Fruit fly (Drosophila melanogaster) whole organism, larva: ENCODE measurements around the gene CG9288.

Experiments used
- noc ChIP-seq: fragments of 200-800 bp; sonication (Bioruptor generic); optimal IDR thresholded peaks from 3 replicates; lab custom pipeline; 2019; ENCODE audit warnings: missing biosample characterization, mild to moderate bottlenecking, missing genetic modification characterization, moderate library complexity

The CG9288 gene

dm6 chr3R:13803185-13803887, 23.9 kb downstream of the CG9288 start:
- no peak for TF ChIP-seq noc (tag; lab: Kevin White, UChicago)

dm6 chr3R:13803892-13804710, 24.7 kb downstream of the CG9288 start:
- no peak for TF ChIP-seq noc (tag; lab: Kevin White, UChicago)

- TF ChIP-seq noc (tag; lab: Kevin White, UChicago) = no peak
Measured at dm6 chr3R:13804971-13805603, 25.7 kb downstream of the CG9288 start.

- no peak for TF ChIP-seq noc (tag; lab: Kevin White, UChicago)
Measured at dm6 chr3R:13806032-13806709, 26.7 kb downstream of the CG9288 start.

dm6 chr3R:13806710-13807093, 27.3 kb downstream of the CG9288 start:
- no peak for TF ChIP-seq noc (tag; lab: Kevin White, UChicago)

- TF ChIP-seq noc (tag; lab: Kevin White, UChicago) = no peak
Measured at dm6 chr3R:13807330-13807729, 27.9 kb downstream of the CG9288 start.

- no peak for TF ChIP-seq noc (tag; lab: Kevin White, UChicago)
Measured at dm6 chr3R:13807906-13808305, 28.5 kb downstream of the CG9288 start.

dm6 chr3R:13809261-13809660, 29.8 kb downstream of the CG9288 start:
- TF ChIP-seq noc (tag; lab: Kevin White, UChicago) = no peak

dm6 chr3R:13810308-13810707, 30.9 kb downstream of the CG9288 start:
- no peak for TF ChIP-seq noc (tag; lab: Kevin White, UChicago)

- no peak for TF ChIP-seq noc (tag; lab: Kevin White, UChicago)
Measured at dm6 chr3R:13811737-13812136, 32.3 kb downstream of the CG9288 start.

- peak; percentile 27 for TF ChIP-seq noc (tag; lab: Kevin White, UChicago)
Measured at dm6 chr3R:13812736-13813250, 33.4 kb downstream of the CG9288 start, which contains the start of the genes tal-1A, tal-2A, tal-3A and tal-AA. Gene tal-1A (plus strand): TSS chr3R:13813109. Gene tal-2A (plus strand): TSS chr3R:13813109. Gene tal-3A (plus strand): TSS chr3R:13813109. Gene tal-AA (plus strand): TSS chr3R:13813109.

dm6 chr3R:13815022-13815440, 35.6 kb downstream of the CG9288 start:
- no peak for TF ChIP-seq noc (tag; lab: Kevin White, UChicago)

dm6 chr3R:13815566-13816374, 36.3 kb downstream of the CG9288 start:
- no peak for TF ChIP-seq noc (tag; lab: Kevin White, UChicago)

- TF ChIP-seq noc (tag; lab: Kevin White, UChicago) = no peak
Measured at dm6 chr3R:13816375-13816711, 36.9 kb downstream of the CG9288 start.
